Fruit fly (Drosophila melanogaster): Measurements from ENCODE around the gene TwdlE.

dm6 chr2L:7855108-7855507 is 5.5 kb downstream of the TwdlE start, which contains the start of gene CG14535:
- TF ChIP-seq EcR (GFP tag; optimal IDR thresholded peaks at IDR 0.05) (no peak), CG8478 (optimal IDR thresholded peaks at IDR 0.05) (no peak), pan (optimal IDR thresholded peaks at IDR 0.05) (no peak), Dll (optimal IDR thresholded peaks at IDR 0.05) (no peak)
